Fruit fly (Drosophila melanogaster): Measurements from ENCODE around the gene CG14647.

Gene CG14647

DNA sequence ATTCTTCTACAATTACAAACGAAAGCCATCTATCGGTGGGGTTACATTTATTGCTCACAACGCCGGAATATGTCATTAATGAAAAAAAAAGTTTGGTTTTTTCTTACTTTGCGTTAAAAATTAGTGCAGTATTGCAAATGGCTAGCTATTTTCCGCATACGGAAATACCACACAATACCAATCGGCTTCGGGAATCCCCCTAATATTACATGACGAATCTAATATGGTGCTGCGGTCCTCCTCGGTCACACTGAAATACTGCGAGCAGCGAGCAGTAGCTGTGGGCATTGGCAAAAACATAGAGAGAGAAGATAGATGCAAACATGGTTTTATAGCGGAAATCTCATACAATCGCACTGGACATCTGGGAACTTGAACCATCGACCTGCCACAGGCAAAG is 12.8 kb upstream of the CG14647 start, which contains the start of gene tub (continued):
- TF ChIP-seq sage (GFP tag; optimal IDR thresholded peaks at IDR 0.05) (no peak), HLH106 (tag; optimal IDR thresholded peaks at IDR 0.05) (peak; percentile 59), Dfd (GFP tag; optimal IDR thresholded peaks at IDR 0.05) (no peak), Abd-B (GFP tag; optimal IDR thresholded peaks at IDR 0.05) (no peak)

- TF ChIP-seq HLH106 (tag; optimal IDR thresholded peaks at IDR 0.05) (no peak), Rel (GFP tag; optimal IDR thresholded peaks at IDR 0.05) (no peak), Rel (tag; optimal IDR thresholded peaks at IDR 0.05) (peak; percentile 21), brk (GFP tag; optimal IDR thresholded peaks at IDR 0.05) (no peak), sv (GFP tag; optimal IDR thresholded peaks at IDR 0.05) (no peak), lola (GFP tag; optimal IDR thresholded peaks at IDR 0.05) (no peak), Dif (GFP tag; optimal IDR thresholded peaks at IDR 0.05; ENCODE audit: partially characterized antibody) (no peak), rgr (GFP tag; optimal IDR thresholded peaks at IDR 0.05) (no peak), Myc (optimal IDR thresholded peaks at IDR 0.05) (peak; percentile 67), GATAd (GFP tag; optimal IDR thresholded peaks at IDR 0.05) (no peak), tai (GFP tag; optimal IDR thresholded peaks at IDR 0.05) (no peak), Hr83 (GFP tag; optimal IDR thresholded peaks at IDR 0.05; ENCODE audit: poor library complexity, severe bottlenecking) (peak; percentile 63), N (GFP tag; optimal IDR thresholded peaks at IDR 0.05) (no peak)
Measured at dm6 chr3R:4390133-4390532, 10.2 kb upstream of the CG14647 start, which contains the start of gene CG14646. Gene CG14646, plus strand, starts transcription at chr3R:4390366.

DNA sequence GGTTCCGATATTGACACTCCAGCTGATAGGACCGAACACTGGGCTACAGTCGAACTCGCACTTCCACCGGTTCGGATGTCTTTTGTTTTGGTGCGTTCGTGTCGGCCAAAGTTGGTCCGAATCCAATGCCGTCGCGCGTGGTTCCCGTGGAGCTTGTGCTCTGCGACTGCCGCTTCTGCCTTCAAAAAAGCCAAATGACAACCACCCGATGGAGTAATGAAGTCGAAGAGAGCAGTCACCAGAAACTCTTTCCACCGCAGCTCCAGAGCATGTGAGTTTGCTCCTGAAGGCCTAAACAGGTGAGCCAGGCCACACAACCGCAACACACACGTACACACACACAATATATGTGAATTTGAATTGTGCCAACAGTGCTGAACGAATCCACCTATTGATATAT is 6.2 kb upstream of the CG14647 start, which contains the start of gene CG34112:
CG34112 (minus strand) TSS at position 143 of the 400 bp plus-strand sequence.
- TF ChIP-seq Hnf4 (GFP tag; optimal IDR thresholded peaks at IDR 0.05) (peak; percentile 17), h (GFP tag; optimal IDR thresholded peaks at IDR 0.05) (peak; percentile 53), Dif (GFP tag; optimal IDR thresholded peaks at IDR 0.05; ENCODE audit: partially characterized antibody) (peak; percentile 80), rgr (GFP tag; optimal IDR thresholded peaks at IDR 0.05) (peak; percentile 5), foxo (GFP tag; optimal IDR thresholded peaks at IDR 0.05) (no peak), OdsH (GFP tag; optimal IDR thresholded peaks at IDR 0.05) (no peak), Hr83 (GFP tag; optimal IDR thresholded peaks at IDR 0.05; ENCODE audit: poor library complexity, severe bottlenecking) (peak; percentile 73), Jra (GFP tag; optimal IDR thresholded peaks at IDR 0.05) (no peak), sv (GFP tag; optimal IDR thresholded peaks at IDR 0.05) (no peak), usp (GFP tag; optimal IDR thresholded peaks at IDR 0.05) (no peak), Dfd (GFP tag; optimal IDR thresholded peaks at IDR 0.05) (no peak), dl (GFP tag; optimal IDR thresholded peaks at IDR 0.05; ENCODE audit: insufficient read depth in 1 of 2, partially characterized antibody in 2 of 2) (peak; percentile 37 to 72), jim (GFP tag; optimal IDR thresholded peaks at IDR 0.05) (no peak), tai (GFP tag; optimal IDR thresholded peaks at IDR 0.05) (no peak), Mio (GFP tag; optimal IDR thresholded peaks at IDR 0.05) (no peak), pan (optimal IDR thresholded peaks at IDR 0.05) (no peak), brk (GFP tag; optimal IDR thresholded peaks at IDR 0.05) (no peak), CG32264 (GFP tag; optimal IDR thresholded peaks at IDR 0.05) (no peak), dsf (GFP tag; optimal IDR thresholded peaks at IDR 0.05; ENCODE audit: borderline replicate concordance) (no peak), Abd-B (GFP tag; optimal IDR thresholded peaks at IDR 0.05) (no peak), dmrt93B (GFP tag; optimal IDR thresholded peaks at IDR 0.05) (no peak), woc (GFP tag; optimal IDR thresholded peaks at IDR 0.05) (no peak), GATAd (GFP tag; optimal IDR thresholded peaks at IDR 0.05) (no peak), Myc (optimal IDR thresholded peaks at IDR 0.05) (no peak), Rel (GFP tag; optimal IDR thresholded peaks at IDR 0.05) (no peak), Rel (tag; optimal IDR thresholded peaks at IDR 0.05) (peak; percentile 53), psq (GFP tag; optimal IDR thresholded peaks at IDR 0.05) (peak; percentile 8), fru (GFP tag; optimal IDR thresholded peaks at IDR 0.05) (no peak), Vsx2 (GFP tag; optimal IDR thresholded peaks at IDR 0.05; ENCODE audit: partially characterized antibody) (no peak), CrebA (GFP tag; optimal IDR thresholded peaks at IDR 0.05; ENCODE audit: borderline replicate concordance) (no peak), ey (GFP tag; optimal IDR thresholded peaks at IDR 0.05) (no peak), Sp1 (GFP tag; optimal IDR thresholded peaks at IDR 0.05) (peak; percentile 11), br (GFP tag; optimal IDR thresholded peaks at IDR 0.05) (peak; percentile 45), CG9705 (GFP tag; optimal IDR thresholded peaks at IDR 0.05) (no peak), Hr78 (GFP tag; optimal IDR thresholded peaks at IDR 0.05) (no peak), lola (GFP tag; optimal IDR thresholded peaks at IDR 0.05) (no peak), sage (GFP tag; optimal IDR thresholded peaks at IDR 0.05) (no peak)

Measured in whole organism, wandering third instar larva.